Fruit fly (Drosophila melanogaster) whole organism, pupa: Measurements from ENCODE around the gene Ten-a.

Experiments used
- CG10348 ChIP-seq: fragments of 200-800 bp; sonication (Bioruptor generic); IDR thresholded peaks from 2 replicates; pipeline ENCODE4 v1.3.6; 2022; ENCODE audit warnings: missing biosample characterization, missing genetic modification characterization
- CG12605 ChIP-seq: fragments of 200-800 bp; sonication (Bioruptor generic); IDR thresholded peaks from 2 replicates; pipeline ENCODE4 v1.3.6; 2022; ENCODE audit warnings: missing biosample characterization, missing genetic modification characterization
- CG13204 ChIP-seq: fragments of 200-800 bp; sonication (Bioruptor generic); optimal IDR thresholded peaks from 2 replicates; lab custom pipeline; 2018; ENCODE audit warnings: missing biosample characterization, mild to moderate bottlenecking, missing genetic modification characterization, moderate library complexity
- CG14655 ChIP-seq: fragments of 200-800 bp; sonication (Bioruptor generic); optimal IDR thresholded peaks from 3 replicates; lab custom pipeline; 2017; ENCODE audit warnings: mild to moderate bottlenecking, missing biosample characterization, missing genetic modification reagents, missing genetic modification characterization
- CG15710 ChIP-seq: fragments of 200-800 bp; sonication (Bioruptor generic); optimal IDR thresholded peaks from 2 replicates; lab custom pipeline; 2018; ENCODE audit warnings: missing biosample characterization, mild to moderate bottlenecking, missing genetic modification characterization, moderate library complexity
- CG17806 ChIP-seq: fragments of 200-800 bp; sonication (Bioruptor generic); optimal IDR thresholded peaks from 2 replicates; lab custom pipeline; 2018; ENCODE audit warnings: missing biosample characterization, mild to moderate bottlenecking, missing genetic modification characterization, moderate library complexity
- CG32121 ChIP-seq: fragments of 200-800 bp; sonication (Bioruptor generic); IDR thresholded peaks from 2 replicates; pipeline ENCODE4 v1.3.6; 2022; ENCODE audit warnings: missing biosample characterization, missing genetic modification characterization
- CG34367 ChIP-seq: fragments of 200-800 bp; sonication (Bioruptor generic); optimal IDR thresholded peaks from 2 replicates; lab custom pipeline; 2018; ENCODE audit warnings: missing biosample characterization, mild to moderate bottlenecking, missing genetic modification characterization
- CG4496 ChIP-seq: fragments of 200-800 bp; sonication (Bioruptor generic); IDR thresholded peaks from 3 replicates; pipeline ENCODE4 v1.3.6; 2022; ENCODE audit warnings: missing biosample characterization, missing genetic modification characterization
- CG8159 ChIP-seq: fragments of 200-800 bp; sonication (Bioruptor generic); optimal IDR thresholded peaks from 3 replicates; lab custom pipeline; 2018; ENCODE audit warnings: missing biosample characterization, mild to moderate bottlenecking, missing genetic modification characterization, moderate library complexity
- CG8301 ChIP-seq: fragments of 200-800 bp; sonication (Bioruptor generic); optimal IDR thresholded peaks from 2 replicates; lab custom pipeline; 2018; ENCODE audit warnings: missing biosample characterization, mild to moderate bottlenecking, missing genetic modification characterization
- CG9948 ChIP-seq: fragments of 200-800 bp; sonication (Bioruptor generic); optimal IDR thresholded peaks from 2 replicates; lab custom pipeline; 2018; ENCODE audit warnings: missing biosample characterization, mild to moderate bottlenecking, missing genetic modification characterization, moderate library complexity
- D1 ChIP-seq: fragments of 200-800 bp; sonication (Bioruptor generic); optimal IDR thresholded peaks from 2 replicates; lab custom pipeline; 2018; ENCODE audit warnings: missing biosample characterization, mild to moderate bottlenecking, missing genetic modification characterization, moderate library complexity
- EcR ChIP-seq: fragments of 200-800 bp; sonication (Bioruptor generic); optimal IDR thresholded peaks from 3 replicates; lab custom pipeline; 2019; ENCODE audit warnings: missing biosample characterization, missing genetic modification characterization, mild to moderate bottlenecking, moderate library complexity, missing genetic modification reagents
- Ets98B ChIP-seq: fragments of 200-800 bp; sonication (Bioruptor generic); IDR thresholded peaks from 2 replicates; pipeline ENCODE4 v1.3.6; 2022; ENCODE audit warnings: missing biosample characterization, missing genetic modification characterization
- Pif1A ChIP-seq: fragments of 200-800 bp; sonication (Bioruptor generic); optimal IDR thresholded peaks from 3 replicates; lab custom pipeline; 2016; ENCODE audit warnings: missing biosample characterization, missing genetic modification characterization
- Pif1B ChIP-seq: fragments of 200-800 bp; sonication (Bioruptor generic); optimal IDR thresholded peaks from 3 replicates; lab custom pipeline; 2016; ENCODE audit warnings: missing biosample characterization, missing genetic modification characterization
- Snoo ChIP-seq: fragments of 200-800 bp; sonication (Bioruptor generic); optimal IDR thresholded peaks from 3 replicates; lab custom pipeline; 2017; ENCODE audit warnings: missing biosample characterization, mild to moderate bottlenecking, missing genetic modification characterization, inconsistent platforms
- fd96Ca ChIP-seq: fragments of 200-800 bp; sonication (Bioruptor generic); IDR thresholded peaks from 3 replicates; pipeline ENCODE4 v1.3.6; 2022; ENCODE audit warnings: missing biosample characterization, missing genetic modification characterization
- gl ChIP-seq: fragments of 200-800 bp; sonication (Bioruptor generic); optimal IDR thresholded peaks from 2 replicates; lab custom pipeline; 2018; ENCODE audit warnings: missing biosample characterization, mild to moderate bottlenecking, missing genetic modification characterization
- rn ChIP-seq: fragments of 200-800 bp; sonication (Bioruptor generic); IDR thresholded peaks from 2 replicates; pipeline ENCODE4 v1.3.6; 2022; ENCODE audit warnings: missing biosample characterization, missing genetic modification characterization

Ten-a gene

dm6 chrX:12043398-12043797 is at the start of gene Ten-a:
TSS of gene Ten-a (plus strand) at chrX:12043698.
- no peak for TF ChIP-seq CG15710 (tag; lab: Kevin White, UChicago)
- no peak for TF ChIP-seq CG12605 (GFP tag; lab: Robert Waterston, UW)
- no peak for TF ChIP-seq CG10348 (GFP tag; lab: Robert Waterston, UW)
- no peak for TF ChIP-seq Pif1B
- no peak for TF ChIP-seq EcR (GFP tag; lab: Kevin White, UChicago)
- TF ChIP-seq rn (GFP tag; lab: Robert Waterston, UW): no peak
- TF ChIP-seq Pif1A (GFP tag; lab: Kevin White, UChicago): no peak
- TF ChIP-seq CG4496 (GFP tag; lab: Robert Waterston, UW): no peak
- no peak for TF ChIP-seq Snoo (tag; lab: Kevin White, UChicago)
- no peak for TF ChIP-seq CG17806
- no peak for TF ChIP-seq CG14655 (GFP tag; lab: Kevin White, UChicago)
- TF ChIP-seq CG34367 (tag; lab: Kevin White, UChicago): no peak
- TF ChIP-seq CG9948 (tag; lab: Kevin White, UChicago): no peak
- no peak for TF ChIP-seq gl (tag; lab: Kevin White, UChicago)
- TF ChIP-seq CG8159: no peak
- TF ChIP-seq Ets98B (GFP tag; lab: Robert Waterston, UW): no peak
- no peak for TF ChIP-seq D1 (tag; lab: Kevin White, UChicago)
- TF ChIP-seq fd96Ca (GFP tag; lab: Robert Waterston, UW): no peak

dm6 chrX:11999974-12000618 is 43.4 kb upstream of the Ten-a start:
- peak; percentile 46 for TF ChIP-seq CG9948 (tag; lab: Kevin White, UChicago)
- peak; percentile 52 for TF ChIP-seq CG17806
- TF ChIP-seq CG34367 (tag; lab: Kevin White, UChicago): peak; percentile 51
- TF ChIP-seq CG14655 (GFP tag; lab: Kevin White, UChicago): peak; percentile 36
- TF ChIP-seq Pif1A (GFP tag; lab: Kevin White, UChicago): peak; percentile 62
- TF ChIP-seq CG13204: no peak
- TF ChIP-seq fd96Ca (GFP tag; lab: Robert Waterston, UW): 0 out of 3 replicates have a peak, but pooled peaks have one; percentile 12
- TF ChIP-seq CG8301 (tag; lab: Kevin White, UChicago): peak; percentile 39
- peak; percentile 43 for TF ChIP-seq Ets98B (GFP tag; lab: Robert Waterston, UW)
- no peak for TF ChIP-seq rn (GFP tag; lab: Robert Waterston, UW)
- peak; percentile 57 for TF ChIP-seq Pif1B
- peak; percentile 43 for TF ChIP-seq CG32121 (GFP tag; lab: Robert Waterston, UW)
- no peak for TF ChIP-seq CG12605 (GFP tag; lab: Robert Waterston, UW)
- peak; percentile 47 for TF ChIP-seq Snoo (tag; lab: Kevin White, UChicago)
- TF ChIP-seq CG8159: peak; percentile 63
- peak; percentile 91 for TF ChIP-seq EcR (GFP tag; lab: Kevin White, UChicago)
- peak; percentile 8 for TF ChIP-seq gl (tag; lab: Kevin White, UChicago)
- TF ChIP-seq D1 (tag; lab: Kevin White, UChicago): no peak
- TF ChIP-seq CG4496 (GFP tag; lab: Robert Waterston, UW): 0 out of 3 replicates have a peak, but pooled peaks have one; percentile 35
- TF ChIP-seq CG10348 (GFP tag; lab: Robert Waterston, UW): no peak
- peak; percentile 59 for TF ChIP-seq CG15710 (tag; lab: Kevin White, UChicago)
- TF ChIP-seq, all 21 proteins: peak for 16

dm6 chrX:12001005-12001404 is 42.5 kb upstream of the Ten-a start:
- TF ChIP-seq EcR (GFP tag; lab: Kevin White, UChicago) (no peak), CG10348 (GFP tag; lab: Robert Waterston, UW) (no peak), gl (tag; lab: Kevin White, UChicago) (no peak), Snoo (tag; lab: Kevin White, UChicago) (no peak), rn (GFP tag; lab: Robert Waterston, UW) (no peak), CG8301 (tag; lab: Kevin White, UChicago) (no peak), CG12605 (GFP tag; lab: Robert Waterston, UW) (no peak), CG9948 (tag; lab: Kevin White, UChicago) (no peak), fd96Ca (GFP tag; lab: Robert Waterston, UW) (no peak), CG15710 (tag; lab: Kevin White, UChicago) (no peak)

dm6 chrX:12003437-12004394 is 39.8 kb upstream of the Ten-a start, which contains the start of gene fw:
TSS of gene fw (minus strand) at chrX:12003914.
- TF ChIP-seq CG15710 (tag; lab: Kevin White, UChicago) (peak; percentile 64), CG4496 (GFP tag; lab: Robert Waterston, UW) (peak; percentile 90), CG14655 (GFP tag; lab: Kevin White, UChicago) (no peak), CG34367 (tag; lab: Kevin White, UChicago) (peak; percentile 65), CG32121 (GFP tag; lab: Robert Waterston, UW) (peak; percentile 80), CG9948 (tag; lab: Kevin White, UChicago) (peak; percentile 55), CG8301 (tag; lab: Kevin White, UChicago) (peak; percentile 82), Pif1B (peak; percentile 66), CG17806 (peak; percentile 68), CG13204 (no peak), CG12605 (GFP tag; lab: Robert Waterston, UW) (peak; percentile 70), EcR (GFP tag; lab: Kevin White, UChicago) (peak; percentile 39), Snoo (tag; lab: Kevin White, UChicago) (no peak), CG8159 (no peak), fd96Ca (GFP tag; lab: Robert Waterston, UW) (peak; percentile 89), D1 (tag; lab: Kevin White, UChicago) (no peak), gl (tag; lab: Kevin White, UChicago) (peak; percentile 34), CG10348 (GFP tag; lab: Robert Waterston, UW) (no peak), Pif1A (GFP tag; lab: Kevin White, UChicago) (peak; percentile 88), rn (GFP tag; lab: Robert Waterston, UW) (peak; percentile 61), Ets98B (GFP tag; lab: Robert Waterston, UW) (peak; percentile 81)
